Fruit fly (Drosophila melanogaster): ENCODE results near the gene Naa30A.

Naa30A gene

dm6 chrX:1387149-1387752 lies 45.3 kb downstream of the Naa30A start (continued):
- no peak for TF ChIP-seq her (GFP tag; optimal IDR thresholded peaks at IDR 0.05)
- peak in 1 of 2 experiments; percentile 22 for TF ChIP-seq Pdp1 (GFP tag; optimal IDR thresholded peaks at IDR 0.05)
- no peak for TF ChIP-seq lbe (GFP tag; optimal IDR thresholded peaks at IDR 0.05)
- TF ChIP-seq CG9932 (GFP tag; IDR thresholded peaks at IDR 0.05) = no peak
- no peak for TF ChIP-seq E2f1 (GFP tag; IDR thresholded peaks at IDR 0.05)
- 0 out of 2 replicates have a peak, but pooled peaks have one; percentile 8 for TF ChIP-seq sob (GFP tag; IDR thresholded peaks at IDR 0.05)
- no peak for TF ChIP-seq CG1024 (GFP tag; IDR thresholded peaks at IDR 0.05)
- no peak for TF ChIP-seq sisA (GFP tag; IDR thresholded peaks at IDR 0.05)
- TF ChIP-seq CG10209 (GFP tag; optimal IDR thresholded peaks at IDR 0.05) = peak; percentile 18
- TF ChIP-seq ash1 (GFP tag; optimal IDR thresholded peaks at IDR 0.05) = no peak
- TF ChIP-seq D19B (GFP tag; optimal IDR thresholded peaks at IDR 0.05) = no peak
- TF ChIP-seq CG42726 (GFP tag; IDR thresholded peaks at IDR 0.05; ENCODE audit: partially characterized antibody) = no peak
- no peak for TF ChIP-seq CG17829 (tag; optimal IDR thresholded peaks at IDR 0.05)
- TF ChIP-seq CG13296 (GFP tag; optimal IDR thresholded peaks at IDR 0.05) = peak; percentile 17
- TF ChIP-seq sc (optimal IDR thresholded peaks at IDR 0.05) = no peak
- TF ChIP-seq sc (GFP tag; optimal IDR thresholded peaks at IDR 0.05) = peak; percentile 18
- TF ChIP-seq HmgZ (tag; optimal IDR thresholded peaks at IDR 0.05) = peak; percentile 28
- TF ChIP-seq CG10321 (GFP tag; IDR thresholded peaks at IDR 0.05) = no peak
- no peak for TF ChIP-seq bigmax (GFP tag; optimal IDR thresholded peaks at IDR 0.05)
- TF ChIP-seq bsh (GFP tag; optimal IDR thresholded peaks at IDR 0.05) = peak in 1 of 2 experiments; percentile 2
- no peak for TF ChIP-seq slbo (GFP tag; IDR thresholded peaks at IDR 0.05)
- no peak for TF ChIP-seq CG3281 (GFP tag; optimal IDR thresholded peaks at IDR 0.05)
- no peak for TF ChIP-seq schlank (tag; optimal IDR thresholded peaks at IDR 0.05)
- TF ChIP-seq CG16815 (GFP tag; optimal IDR thresholded peaks at IDR 0.05) = no peak
- no peak for TF ChIP-seq Camta (GFP tag; optimal IDR thresholded peaks at IDR 0.05)
- TF ChIP-seq z (GFP tag; IDR thresholded peaks at IDR 0.05) = peak; percentile 82
- TF ChIP-seq CG5180 (GFP tag; optimal IDR thresholded peaks at IDR 0.05) = peak; percentile 11
- TF ChIP-seq CG4820 (GFP tag; optimal IDR thresholded peaks at IDR 0.05) = no peak
- TF ChIP-seq Nf-YA (GFP tag; IDR thresholded peaks at IDR 0.05) = no peak
- TF ChIP-seq ham (GFP tag; IDR thresholded peaks at IDR 0.05) = no peak
- no peak for TF ChIP-seq Aef1 (GFP tag; IDR thresholded peaks at IDR 0.05)
- peak; percentile 47 for TF ChIP-seq CG15601 (tag; optimal IDR thresholded peaks at IDR 0.05)
- no peak for TF ChIP-seq jigr1 (GFP tag; IDR thresholded peaks at IDR 0.05)
- TF ChIP-seq CG1602 (GFP tag; optimal IDR thresholded peaks at IDR 0.05) = no peak
- peak; percentile 85 for TF ChIP-seq crol (GFP tag; IDR thresholded peaks at IDR 0.05)
- TF ChIP-seq TFAM (GFP tag; optimal IDR thresholded peaks at IDR 0.05) = no peak
- TF ChIP-seq knrl (GFP tag; IDR thresholded peaks at IDR 0.05; ENCODE audit: partially characterized antibody) = no peak
- TF ChIP-seq CG14014 (GFP tag; IDR thresholded peaks at IDR 0.05) = no peak
- peak; percentile 51 for TF ChIP-seq lab (GFP tag; optimal IDR thresholded peaks at IDR 0.05)
- no peak for TF ChIP-seq sim (GFP tag; IDR thresholded peaks at IDR 0.05)
- TF ChIP-seq Ets65A (GFP tag) = no peak
- TF ChIP-seq jumu (GFP tag; optimal IDR thresholded peaks at IDR 0.05) = no peak
- TF ChIP-seq CG12299 (tag; optimal IDR thresholded peaks at IDR 0.05) = no peak
- peak; percentile 22 for TF ChIP-seq Hey (tag; optimal IDR thresholded peaks at IDR 0.05)
- TF ChIP-seq CG12071 (GFP tag; optimal IDR thresholded peaks at IDR 0.05) = peak; percentile 52
- TF ChIP-seq kni (GFP tag; optimal IDR thresholded peaks at IDR 0.05) = peak; percentile 76
- no peak for TF ChIP-seq CG11247 (GFP tag; IDR thresholded peaks at IDR 0.05)
- no peak for TF ChIP-seq CG30403 (GFP tag; optimal IDR thresholded peaks at IDR 0.05)
- no peak for TF ChIP-seq CG14965 (GFP tag; optimal IDR thresholded peaks at IDR 0.05; ENCODE audit: borderline replicate concordance)
- TF ChIP-seq CG8765 (GFP tag; IDR thresholded peaks at IDR 0.05) = no peak
- TF ChIP-seq CG6765 (GFP tag; optimal IDR thresholded peaks at IDR 0.05) = no peak

Data from whole organism, embryonic.